Fruit fly (Drosophila melanogaster): ENCODE data around the gene RpL36.

RpL36 gene

dm6 chrX:620102-620430 lies 9.2 kb downstream of the RpL36 start, which contains the start of gene spdi:
Gene spdi, minus strand, starts transcription at chrX:620195.
- TF ChIP-seq fru (GFP tag; optimal IDR thresholded peaks at IDR 0.05): no peak
- TF ChIP-seq CG32264 (GFP tag; optimal IDR thresholded peaks at IDR 0.05): no peak
- TF ChIP-seq Rel (GFP tag; optimal IDR thresholded peaks at IDR 0.05): no peak
- TF ChIP-seq Rel (tag; optimal IDR thresholded peaks at IDR 0.05): peak; percentile 23
- peak; percentile 7 for TF ChIP-seq Myc (optimal IDR thresholded peaks at IDR 0.05)
- TF ChIP-seq dsf (GFP tag; optimal IDR thresholded peaks at IDR 0.05; ENCODE audit: borderline replicate concordance): no peak
- TF ChIP-seq usp (GFP tag; optimal IDR thresholded peaks at IDR 0.05): no peak
- no peak for TF ChIP-seq CG9705 (GFP tag; optimal IDR thresholded peaks at IDR 0.05)
- TF ChIP-seq dmrt93B (GFP tag; optimal IDR thresholded peaks at IDR 0.05): no peak
- TF ChIP-seq Hnf4 (GFP tag; optimal IDR thresholded peaks at IDR 0.05): no peak
- no peak for TF ChIP-seq Dfd (GFP tag; optimal IDR thresholded peaks at IDR 0.05)
- no peak for TF ChIP-seq Hr83 (GFP tag; optimal IDR thresholded peaks at IDR 0.05; ENCODE audit: poor library complexity, severe bottlenecking)
- TF ChIP-seq woc (GFP tag; optimal IDR thresholded peaks at IDR 0.05): no peak
- TF ChIP-seq rgr (GFP tag; optimal IDR thresholded peaks at IDR 0.05): no peak
- TF ChIP-seq Jra (GFP tag; optimal IDR thresholded peaks at IDR 0.05): no peak
- TF ChIP-seq Sp1 (GFP tag; optimal IDR thresholded peaks at IDR 0.05): no peak
- TF ChIP-seq Abd-B (GFP tag; optimal IDR thresholded peaks at IDR 0.05): no peak

- TF ChIP-seq Dif (GFP tag; optimal IDR thresholded peaks at IDR 0.05; ENCODE audit: partially characterized antibody) (no peak), N (GFP tag; optimal IDR thresholded peaks at IDR 0.05) (peak; percentile 11), OdsH (GFP tag; optimal IDR thresholded peaks at IDR 0.05) (no peak), dmrt93B (GFP tag; optimal IDR thresholded peaks at IDR 0.05) (no peak), Sp1 (GFP tag; optimal IDR thresholded peaks at IDR 0.05) (no peak), GATAd (GFP tag; optimal IDR thresholded peaks at IDR 0.05) (no peak)
These were observed 9.8 kb downstream of the RpL36 start for dm6 chrX:619220-620101.

dm6 chrX:618583-618982 lies 10.7 kb downstream of the RpL36 start:
- TF ChIP-seq h (GFP tag; optimal IDR thresholded peaks at IDR 0.05) (no peak), Abd-B (GFP tag; optimal IDR thresholded peaks at IDR 0.05) (no peak), CG32264 (GFP tag; optimal IDR thresholded peaks at IDR 0.05) (no peak), tai (GFP tag; optimal IDR thresholded peaks at IDR 0.05) (no peak), fru (GFP tag; optimal IDR thresholded peaks at IDR 0.05) (no peak), Myc (optimal IDR thresholded peaks at IDR 0.05) (no peak), rgr (GFP tag; optimal IDR thresholded peaks at IDR 0.05) (no peak), Hr78 (GFP tag; optimal IDR thresholded peaks at IDR 0.05) (no peak), sage (GFP tag; optimal IDR thresholded peaks at IDR 0.05) (no peak), usp (GFP tag; optimal IDR thresholded peaks at IDR 0.05) (no peak), sv (GFP tag; optimal IDR thresholded peaks at IDR 0.05) (peak; percentile 38), dsf (GFP tag; optimal IDR thresholded peaks at IDR 0.05; ENCODE audit: borderline replicate concordance) (no peak), ey (GFP tag; optimal IDR thresholded peaks at IDR 0.05) (no peak), foxo (GFP tag; optimal IDR thresholded peaks at IDR 0.05) (peak in 1 of 2 experiments; percentile 1), CG9705 (GFP tag; optimal IDR thresholded peaks at IDR 0.05) (no peak), OdsH (GFP tag; optimal IDR thresholded peaks at IDR 0.05) (no peak)

dm6 chrX:617477-617795 lies 11.8 kb downstream of the RpL36 start:
- no peak for TF ChIP-seq brk (GFP tag; optimal IDR thresholded peaks at IDR 0.05)
- no peak for TF ChIP-seq Sp1 (GFP tag; optimal IDR thresholded peaks at IDR 0.05)
- peak; percentile 62 for TF ChIP-seq Hnf4 (GFP tag; optimal IDR thresholded peaks at IDR 0.05)
- no peak for TF ChIP-seq lola (GFP tag; optimal IDR thresholded peaks at IDR 0.05)
- no peak for TF ChIP-seq CrebA (GFP tag; optimal IDR thresholded peaks at IDR 0.05; ENCODE audit: borderline replicate concordance)
- no peak for TF ChIP-seq fru (GFP tag; optimal IDR thresholded peaks at IDR 0.05)
- no peak for TF ChIP-seq Dif (GFP tag; optimal IDR thresholded peaks at IDR 0.05; ENCODE audit: partially characterized antibody)
- peak; percentile 29 for TF ChIP-seq h (GFP tag; optimal IDR thresholded peaks at IDR 0.05)
- TF ChIP-seq Mio (GFP tag; optimal IDR thresholded peaks at IDR 0.05): no peak
- TF ChIP-seq Abd-B (GFP tag; optimal IDR thresholded peaks at IDR 0.05): no peak
- no peak for TF ChIP-seq N (GFP tag; optimal IDR thresholded peaks at IDR 0.05)
- TF ChIP-seq psq (GFP tag; optimal IDR thresholded peaks at IDR 0.05): no peak
- no peak for TF ChIP-seq dl (GFP tag; optimal IDR thresholded peaks at IDR 0.05; ENCODE audit: insufficient read depth in 1 of 2, partially characterized antibody in 2 of 2)
- peak; percentile 18 for TF ChIP-seq sv (GFP tag; optimal IDR thresholded peaks at IDR 0.05)
- no peak for TF ChIP-seq CG9705 (GFP tag; optimal IDR thresholded peaks at IDR 0.05)
- TF ChIP-seq CG32264 (GFP tag; optimal IDR thresholded peaks at IDR 0.05): no peak
- TF ChIP-seq Rel (GFP tag; optimal IDR thresholded peaks at IDR 0.05): no peak
- TF ChIP-seq Rel (tag; optimal IDR thresholded peaks at IDR 0.05): no peak
- no peak for TF ChIP-seq woc (GFP tag; optimal IDR thresholded peaks at IDR 0.05)
- no peak for TF ChIP-seq dsf (GFP tag; optimal IDR thresholded peaks at IDR 0.05; ENCODE audit: borderline replicate concordance)
- TF ChIP-seq Jra (GFP tag; optimal IDR thresholded peaks at IDR 0.05): no peak
- TF ChIP-seq jim (GFP tag; optimal IDR thresholded peaks at IDR 0.05): no peak
- TF ChIP-seq tai (GFP tag; optimal IDR thresholded peaks at IDR 0.05): no peak
- no peak for TF ChIP-seq Hr78 (GFP tag; optimal IDR thresholded peaks at IDR 0.05)
- TF ChIP-seq rgr (GFP tag; optimal IDR thresholded peaks at IDR 0.05): no peak
- no peak for TF ChIP-seq dmrt93B (GFP tag; optimal IDR thresholded peaks at IDR 0.05)
- no peak for TF ChIP-seq pan (optimal IDR thresholded peaks at IDR 0.05)
- TF ChIP-seq foxo (GFP tag; optimal IDR thresholded peaks at IDR 0.05): peak in 1 of 2 experiments; percentile 30
- TF ChIP-seq usp (GFP tag; optimal IDR thresholded peaks at IDR 0.05): no peak
- TF ChIP-seq Vsx2 (GFP tag; optimal IDR thresholded peaks at IDR 0.05; ENCODE audit: partially characterized antibody): no peak
- peak; percentile 40 for TF ChIP-seq Hr83 (GFP tag; optimal IDR thresholded peaks at IDR 0.05; ENCODE audit: poor library complexity, severe bottlenecking)
- no peak for TF ChIP-seq OdsH (GFP tag; optimal IDR thresholded peaks at IDR 0.05)
